In genomic region chrV:18723604-18724003, ce11 we compare ENCODE assay signal across 3 worm cellular contexts.
TF ChIP-seq lines count a peak whose summit lies in the region.

No protein-coding gene starts in this region.

TF ChIP-seq in whole organism, L2 larva, 48 proteins besides CTCF, POLR2A, EP300 and RAD21 (continued from another document):
- no peak for TF ChIP-seq nhr-77 (tag; optimal IDR thresholded peaks at IDR 0.05; lab: Kevin White, UChicago)
- no peak for TF ChIP-seq lin-39 (tag; optimal IDR thresholded peaks at IDR 0.05; lab: Kevin White, UChicago)
- peak; percentile 34 for TF ChIP-seq ceh-82 (tag; optimal IDR thresholded peaks at IDR 0.05; lab: Kevin White, UChicago)
- TF ChIP-seq gmeb-1 (tag; optimal IDR thresholded peaks at IDR 0.05; lab: Kevin White, UChicago) = peak; percentile 85
- peak; percentile 16 to 66 for TF ChIP-seq mdl-1 (tag; optimal IDR thresholded peaks at IDR 0.05; lab: Kevin White, UChicago)
- peak; percentile 72 to 92 for TF ChIP-seq lsy-2 (tag; optimal IDR thresholded peaks at IDR 0.05; lab: Kevin White, UChicago)
- TF ChIP-seq ceh-16 (tag; optimal IDR thresholded peaks at IDR 0.05; lab: Kevin White, UChicago) = no peak
- TF ChIP-seq alr-1 (tag; optimal IDR thresholded peaks at IDR 0.05; lab: Kevin White, UChicago) = no peak
- TF ChIP-seq ztf-4 (tag; optimal IDR thresholded peaks at IDR 0.05; lab: Kevin White, UChicago) = no peak
- no peak for TF ChIP-seq nhr-11 (tag; optimal IDR thresholded peaks at IDR 0.05; lab: Kevin White, UChicago)
- peak; percentile 93 for TF ChIP-seq C34F6.9 (tag; optimal IDR thresholded peaks at IDR 0.05; lab: Kevin White, UChicago)
- peak; percentile 79 for TF ChIP-seq lin-13 (GFP tag; optimal IDR thresholded peaks at IDR 0.05; lab: Kevin White, UChicago)
- TF ChIP-seq ZK546.5 (tag; optimal IDR thresholded peaks at IDR 0.05; lab: Kevin White, UChicago) = no peak
- TF ChIP-seq nhr-129 (tag; optimal IDR thresholded peaks at IDR 0.05; lab: Kevin White, UChicago) = peak; percentile 83
- TF ChIP-seq R02D3.7 (tag; optimal IDR thresholded peaks at IDR 0.05; lab: Kevin White, UChicago) = no peak
- no peak for TF ChIP-seq sma-3 (GFP tag; optimal IDR thresholded peaks at IDR 0.05; lab: Kevin White, UChicago)
- TF ChIP-seq zag-1 (tag; optimal IDR thresholded peaks at IDR 0.05; lab: Kevin White, UChicago) = peak; percentile 72
- TF ChIP-seq lin-11 (tag; optimal IDR thresholded peaks at IDR 0.05; lab: Kevin White, UChicago) = no peak
- TF ChIP-seq fos-1 (tag; optimal IDR thresholded peaks at IDR 0.05; lab: Kevin White, UChicago) = peak; percentile 70
- no peak for TF ChIP-seq skn-1 (tag; optimal IDR thresholded peaks at IDR 0.05; lab: Kevin White, UChicago)
- TF ChIP-seq snpc-4 (tag; optimal IDR thresholded peaks at IDR 0.05; lab: Kevin White, UChicago) = peak; percentile 80
- peak; percentile 76 for TF ChIP-seq unc-55 (GFP tag; optimal IDR thresholded peaks at IDR 0.05; lab: Kevin White, UChicago)
- no peak for TF ChIP-seq mbf-1 (tag; optimal IDR thresholded peaks at IDR 0.05; lab: Kevin White, UChicago)
- TF ChIP-seq nhr-237 (tag; optimal IDR thresholded peaks at IDR 0.05; lab: Kevin White, UChicago) = no peak
- TF ChIP-seq peb-1 (tag; optimal IDR thresholded peaks at IDR 0.05; lab: Kevin White, UChicago) = no peak

TF ChIP-seq in whole organism, L4 larva, 104 proteins besides CTCF, POLR2A, EP300 and RAD21 (continued from another document):
- peak; percentile 86 for TF ChIP-seq rbr-2 (tag; optimal IDR thresholded peaks at IDR 0.05; lab: Kevin White, UChicago)
- TF ChIP-seq ceh-28 (tag; optimal IDR thresholded peaks at IDR 0.05; lab: Kevin White, UChicago) = peak; percentile 81
- TF ChIP-seq pha-4 (GFP tag; IDR thresholded peaks at IDR 0.05; lab: Robert Waterston, UW) = no peak
- TF ChIP-seq pha-4 (tag; optimal IDR thresholded peaks at IDR 0.05; lab: Kevin White, UChicago) = peak; percentile 79
- no peak for TF ChIP-seq php-3 (GFP tag; IDR thresholded peaks at IDR 0.05; lab: Robert Waterston, UW)
- TF ChIP-seq aha-1 (tag; lab: Kevin White, UChicago) = peak; percentile 97
- TF ChIP-seq vab-7 (GFP tag; IDR thresholded peaks at IDR 0.05; lab: Robert Waterston, UW) = no peak
- peak; percentile 69 for TF ChIP-seq nhr-28 (tag; optimal IDR thresholded peaks at IDR 0.05; lab: Kevin White, UChicago)
- peak; percentile 82 for TF ChIP-seq mep-1 (tag; optimal IDR thresholded peaks at IDR 0.05; lab: Kevin White, UChicago)
- TF ChIP-seq lsy-2 (tag; optimal IDR thresholded peaks at IDR 0.05; lab: Kevin White, UChicago) = peak; percentile 57 to 87
- peak; percentile 65 for TF ChIP-seq dpl-1 (GFP tag; optimal IDR thresholded peaks at IDR 0.05; lab: Kevin White, UChicago)

TF ChIP-seq in whole organism, late embryonic, 69 proteins besides CTCF, POLR2A, EP300 and RAD21 (continued from another document):
- TF ChIP-seq ceh-24 (tag; optimal IDR thresholded peaks at IDR 0.05; lab: Kevin White, UChicago) (no peak), nfya-1 (tag; optimal IDR thresholded peaks at IDR 0.05; lab: Kevin White, UChicago) (peak; percentile 97), zip-5 (tag; optimal IDR thresholded peaks at IDR 0.05; lab: Kevin White, UChicago) (no peak), hlh-30 (tag; optimal IDR thresholded peaks at IDR 0.05; lab: Kevin White, UChicago; ENCODE audit: insufficient read depth) (peak; percentile 67), odd-2 (tag; optimal IDR thresholded peaks at IDR 0.05; lab: Kevin White, UChicago) (peak; percentile 24), rnt-1 (tag; optimal IDR thresholded peaks at IDR 0.05; lab: Kevin White, UChicago) (peak; percentile 21), ceh-9 (tag; optimal IDR thresholded peaks at IDR 0.05; lab: Kevin White, UChicago) (no peak), pat-9 (tag; optimal IDR thresholded peaks at IDR 0.05; lab: Kevin White, UChicago) (peak; percentile 49), unc-3 (GFP tag; conservative IDR thresholded peaks at IDR 0.05; lab: Robert Waterston, UW) (no peak), unc-3 (tag; optimal IDR thresholded peaks at IDR 0.05; lab: Kevin White, UChicago) (no peak), ceh-18 (tag; optimal IDR thresholded peaks at IDR 0.05; lab: Kevin White, UChicago) (peak; percentile 31), Y22D7AL.16 (tag; optimal IDR thresholded peaks at IDR 0.05; lab: Kevin White, UChicago) (no peak), C08G9.2 (tag; optimal IDR thresholded peaks at IDR 0.05; lab: Kevin White, UChicago) (peak; percentile 49), ama-1 (optimal IDR thresholded peaks at IDR 0.05; lab: Kevin White, UChicago) (no peak), fax-1 (tag; optimal IDR thresholded peaks at IDR 0.05; lab: Kevin White, UChicago) (no peak), ceh-6 (GFP tag; optimal IDR thresholded peaks at IDR 0.05; lab: Kevin White, UChicago) (peak; percentile 27), lim-6 (tag; optimal IDR thresholded peaks at IDR 0.05; lab: Kevin White, UChicago) (peak; percentile 56), dmd-4 (tag; optimal IDR thresholded peaks at IDR 0.05; lab: Kevin White, UChicago; ENCODE audit: borderline replicate concordance) (peak; percentile 35), ref-2 (tag; optimal IDR thresholded peaks at IDR 0.05; lab: Kevin White, UChicago) (no peak), pha-4 (tag; optimal IDR thresholded peaks at IDR 0.05; lab: Kevin White, UChicago) (no peak), sox-2 (GFP tag; IDR thresholded peaks at IDR 0.05; lab: Robert Waterston, UW) (no peak; the same call in 1 of the 2 replicates), ceh-2 (tag; optimal IDR thresholded peaks at IDR 0.05; lab: Kevin White, UChicago) (peak; percentile 7), F13H6.1 (tag; optimal IDR thresholded peaks at IDR 0.05; lab: Kevin White, UChicago) (peak; percentile 58), nhr-11 (tag; optimal IDR thresholded peaks at IDR 0.05; lab: Kevin White, UChicago) (no peak), npax-4 (tag; optimal IDR thresholded peaks at IDR 0.05; lab: Kevin White, UChicago) (no peak), nhr-232 (tag; optimal IDR thresholded peaks at IDR 0.05; lab: Kevin White, UChicago) (no peak), madf-2 (tag; optimal IDR thresholded peaks at IDR 0.05; lab: Kevin White, UChicago) (no peak), ceh-31 (tag; optimal IDR thresholded peaks at IDR 0.05; lab: Kevin White, UChicago) (peak; percentile 97), tbx-2 (tag; optimal IDR thresholded peaks at IDR 0.05; lab: Kevin White, UChicago) (peak; percentile 90), pqm-1 (tag; optimal IDR thresholded peaks at IDR 0.05; lab: Kevin White, UChicago) (peak; percentile 65), K02D7.2 (tag; optimal IDR thresholded peaks at IDR 0.05; lab: Kevin White, UChicago) (no peak), pros-1 (tag; optimal IDR thresholded peaks at IDR 0.05; lab: Kevin White, UChicago) (peak; percentile 79), syd-9 (tag; optimal IDR thresholded peaks at IDR 0.05; lab: Kevin White, UChicago) (peak; percentile 29), unc-55 (GFP tag; optimal IDR thresholded peaks at IDR 0.05; lab: Kevin White, UChicago) (peak; percentile 92), unc-86 (tag; optimal IDR thresholded peaks at IDR 0.05; lab: Kevin White, UChicago) (peak; percentile 54), elt-2 (tag; optimal IDR thresholded peaks at IDR 0.05; lab: Kevin White, UChicago) (peak; percentile 14), dve-1 (tag; optimal IDR thresholded peaks at IDR 0.05; lab: Kevin White, UChicago) (peak; percentile 52), lin-11 (tag; optimal IDR thresholded peaks at IDR 0.05; lab: Kevin White, UChicago) (no peak), sdc-2 (tag; optimal IDR thresholded peaks at IDR 0.05; lab: Kevin White, UChicago) (peak; percentile 61), K09A11.1 (tag; optimal IDR thresholded peaks at IDR 0.05; lab: Kevin White, UChicago; ENCODE audit: insufficient read depth) (no peak), unc-42 (tag; optimal IDR thresholded peaks at IDR 0.05; lab: Kevin White, UChicago) (peak; percentile 85), ceh-45 (GFP tag; IDR thresholded peaks at IDR 0.05; lab: Robert Waterston, UW) (no peak), ets-4 (tag; optimal IDR thresholded peaks at IDR 0.05; lab: Kevin White, UChicago) (peak; percentile 62), ztf-16 (tag; optimal IDR thresholded peaks at IDR 0.05; lab: Kevin White, UChicago) (peak; percentile 26)
